Fruit fly (Drosophila melanogaster) whole organism, embryonic: ENCODE measurements around the gene AANATL3.
A peak's percentile ranks its signal among the peaks of the same experiment; 100 is the strongest.

Experiments used
- Adf1 ChIP-seq: fragments of 200-800 bp; sonication (Bioruptor generic); IDR thresholded peaks from 2 replicates; pipeline ENCODE4 v1.3.6; 2022; ENCODE audit warnings: missing biosample characterization, missing genetic modification characterization
- Asciz ChIP-seq: fragments of 200-800 bp; sonication (Bioruptor generic); optimal IDR thresholded peaks from 2 replicates; lab custom pipeline; 2017; ENCODE audit warnings: missing biosample characterization, mild to moderate bottlenecking, missing genetic modification characterization, missing genetic modification reagents
- B-H1 ChIP-seq: fragments of 200-800 bp; sonication (Bioruptor generic); IDR thresholded peaks from 3 replicates; pipeline ENCODE4 v1.3.6; 2022; ENCODE audit warnings: missing biosample characterization, missing genetic modification characterization
- Bgb ChIP-seq: fragments of 200-800 bp; sonication (Bioruptor generic); IDR thresholded peaks from 2 replicates; pipeline ENCODE4 v1.3.6; 2022; ENCODE audit warnings: missing biosample characterization, missing genetic modification characterization; ENCODE audit not compliant: partially characterized antibody
- C15 ChIP-seq: fragments of 200-800 bp; sonication (Bioruptor generic); IDR thresholded peaks from 3 replicates; pipeline ENCODE4 v1.3.6; 2022; ENCODE audit warnings: missing biosample characterization, missing genetic modification characterization
- CG13287 ChIP-seq: fragments of 200-800 bp; sonication (Bioruptor generic); IDR thresholded peaks from 2 replicates; pipeline ENCODE4 v1.3.6; 2022; ENCODE audit warnings: missing biosample characterization, missing genetic modification characterization; ENCODE audit not compliant: partially characterized antibody
- CG14441 ChIP-seq: fragments of 200-800 bp; sonication (Bioruptor generic); IDR thresholded peaks from 2 replicates; pipeline ENCODE4 v1.3.6; 2022; ENCODE audit warnings: missing biosample characterization, missing genetic modification characterization
- CG18599 ChIP-seq: fragments of 200-800 bp; sonication (Bioruptor generic); optimal IDR thresholded peaks from 3 replicates; lab custom pipeline; 2017; ENCODE audit warnings: missing biosample characterization, missing genetic modification characterization, mild to moderate bottlenecking, moderate library complexity, missing genetic modification reagents
- CG2199 ChIP-seq: fragments of 200-800 bp; sonication (Bioruptor generic); IDR thresholded peaks from 3 replicates; pipeline ENCODE4 v1.3.6; 2022; ENCODE audit warnings: missing biosample characterization, missing genetic modification characterization
- CG2712 ChIP-seq: fragments of 200-800 bp; optimal IDR thresholded peaks from 3 replicates; lab custom pipeline; 2019; ENCODE audit warnings: missing biosample characterization, mild to moderate bottlenecking, missing genetic modification characterization, moderate library complexity
- CG34376 ChIP-seq: fragments of 200-800 bp; sonication (Bioruptor generic); optimal IDR thresholded peaks from 2 replicates; lab custom pipeline; 2018; ENCODE audit warnings: missing biosample characterization, mild to moderate bottlenecking, missing genetic modification characterization
- CG4707 ChIP-seq: fragments of 200-800 bp; sonication (Bioruptor generic); optimal IDR thresholded peaks from 2 replicates; lab custom pipeline; 2018; ENCODE audit warnings: missing biosample characterization, mild to moderate bottlenecking, missing genetic modification characterization, moderate library complexity
- CG5180 ChIP-seq: fragments of 200-800 bp; sonication (Bioruptor generic); optimal IDR thresholded peaks from 3 replicates; lab custom pipeline; 2017; ENCODE audit warnings: missing biosample characterization, missing genetic modification characterization, mild to moderate bottlenecking, moderate library complexity, missing genetic modification reagents
- CG6254 ChIP-seq: fragments of 200-800 bp; sonication (Bioruptor generic); optimal IDR thresholded peaks from 3 replicates; lab custom pipeline; 2017; ENCODE audit warnings: mild to moderate bottlenecking, missing biosample characterization, missing genetic modification reagents, missing genetic modification characterization
- CG6654 ChIP-seq: fragments of 200-800 bp; sonication (Bioruptor generic); optimal IDR thresholded peaks from 2 replicates; lab custom pipeline; 2017; ENCODE audit warnings: missing biosample characterization, mild to moderate bottlenecking, missing genetic modification characterization
- CG7928 ChIP-seq: fragments of 200-800 bp; sonication (Bioruptor generic); optimal IDR thresholded peaks from 2 replicates; lab custom pipeline; 2017; ENCODE audit warnings: missing biosample characterization, mild to moderate bottlenecking, missing genetic modification characterization
- CG9797 ChIP-seq: fragments of 200-800 bp; sonication (Bioruptor generic); optimal IDR thresholded peaks from 3 replicates; lab custom pipeline; 2018; ENCODE audit warnings: missing biosample characterization, mild to moderate bottlenecking, missing genetic modification characterization
- CkIIα-i1 ChIP-seq: fragments of 200-800 bp; sonication (Bioruptor generic); IDR thresholded peaks from 2 replicates; pipeline ENCODE4 v1.3.6; 2022; ENCODE audit warnings: missing biosample characterization, missing genetic modification characterization
- Dad ChIP-seq: fragments of 200-800 bp; sonication (Bioruptor generic); optimal IDR thresholded peaks from 3 replicates; lab custom pipeline; 2016; ENCODE audit warnings: missing biosample characterization, missing genetic modification characterization
- E2f2 ChIP-seq: fragments of 200-800 bp; sonication (Bioruptor generic); IDR thresholded peaks from 2 replicates; pipeline ENCODE4 v1.3.6; 2022; ENCODE audit warnings: missing biosample characterization, missing genetic modification characterization
- GATAe ChIP-seq: fragments of 200-800 bp; sonication (Bioruptor generic); conservative IDR thresholded peaks from 2 replicates; pipeline ENCODE4 v1.3.6; 2022; ENCODE audit warnings: missing biosample characterization, missing genetic modification characterization
- Hr39 ChIP-seq: fragments of >200 bp; optimal IDR thresholded peaks from 2 replicates; lab custom pipeline; 2017
- Med ChIP-seq: fragments of 200-800 bp; sonication (Bioruptor generic); peaks from one replicate; lab custom pipeline; 2016; ENCODE audit warnings: missing biosample characterization, missing genetic modification characterization, mild to moderate bottlenecking, inconsistent platforms, moderate library complexity
- Nf-YC ChIP-seq: fragments of 200-800 bp; optimal IDR thresholded peaks from 3 replicates; lab custom pipeline; 2019; ENCODE audit warnings: missing biosample characterization, mild to moderate bottlenecking, missing genetic modification characterization, moderate library complexity
- Oli ChIP-seq: fragments of 200-800 bp; sonication (Bioruptor generic); optimal IDR thresholded peaks from 2 replicates; lab custom pipeline; 2018; ENCODE audit warnings: missing biosample characterization, mild to moderate bottlenecking, missing genetic modification characterization, moderate library complexity
- PHDP ChIP-seq: fragments of 200-800 bp; sonication (Bioruptor generic); optimal IDR thresholded peaks from 3 replicates; lab custom pipeline; 2018; ENCODE audit warnings: missing biosample characterization, mild to moderate bottlenecking, missing genetic modification characterization, moderate library complexity
- Pdp1 ChIP-seq, 2 experiments: fragments of 200-800 bp; sonication (Bioruptor generic); optimal IDR thresholded peaks; 3 replicates each; lab custom pipeline; 2016; ENCODE audit warnings: missing biosample characterization in 2 of 2, missing genetic modification characterization in 2 of 2, mild to moderate bottlenecking in 1 of 2, moderate library complexity in 1 of 2
- Ptx1 ChIP-seq: fragments of 200-800 bp; sonication (Bioruptor generic); IDR thresholded peaks from 2 replicates; pipeline ENCODE4 v1.3.6; 2022; ENCODE audit warnings: missing biosample characterization, missing genetic modification characterization
- Taf1 ChIP-seq: fragments of 200-800 bp; sonication (Bioruptor generic); IDR thresholded peaks from 2 replicates; pipeline ENCODE4 v1.3.6; 2022; ENCODE audit warnings: missing biosample characterization, missing genetic modification characterization
- bab2 ChIP-seq: fragments of 200-800 bp; sonication (Bioruptor generic); optimal IDR thresholded peaks from 2 replicates; lab custom pipeline; 2016; ENCODE audit warnings: missing biosample characterization, missing genetic modification characterization
- ci ChIP-seq: fragments of 200-800 bp; sonication (Bioruptor generic); IDR thresholded peaks from 3 replicates; pipeline ENCODE4 v1.3.6; 2022; ENCODE audit warnings: missing biosample characterization, missing genetic modification characterization
- corto ChIP-seq: fragments of 200-800 bp; sonication (Bioruptor generic); optimal IDR thresholded peaks from 2 replicates; lab custom pipeline; 2016; ENCODE audit warnings: missing biosample characterization, mild to moderate bottlenecking, missing genetic modification characterization, moderate library complexity
- dmrt11E ChIP-seq: fragments of 200-800 bp; sonication (Bioruptor generic); optimal IDR thresholded peaks from 3 replicates; lab custom pipeline; 2018; ENCODE audit warnings: missing biosample characterization, mild to moderate bottlenecking, missing genetic modification characterization, moderate library complexity
- exex ChIP-seq: fragments of 200-800 bp; sonication (Bioruptor generic); optimal IDR thresholded peaks from 4 replicates; lab custom pipeline; 2018; ENCODE audit warnings: missing biosample characterization, mild to moderate bottlenecking, missing genetic modification characterization, moderate library complexity
- ftz-f1 ChIP-seq: fragments of 200-800 bp; sonication (Bioruptor generic); optimal IDR thresholded peaks from 2 replicates; lab custom pipeline; 2016; ENCODE audit warnings: missing biosample characterization, missing genetic modification characterization
- hbn ChIP-seq: fragments of 200-800 bp; sonication (Bioruptor generic); IDR thresholded peaks from 2 replicates; pipeline ENCODE4 v1.3.6; 2022; ENCODE audit warnings: missing biosample characterization, missing genetic modification characterization; ENCODE audit not compliant: partially characterized antibody
- inv ChIP-seq: fragments of 200-800 bp; sonication (Bioruptor generic); IDR thresholded peaks from 2 replicates; pipeline ENCODE4 v1.3.6; 2022; ENCODE audit warnings: missing biosample characterization, missing genetic modification characterization; ENCODE audit not compliant: partially characterized antibody
- mirr ChIP-seq: fragments of 200-800 bp; sonication (Bioruptor generic); optimal IDR thresholded peaks from 3 replicates; lab custom pipeline; 2018; ENCODE audit warnings: missing biosample characterization, mild to moderate bottlenecking, missing genetic modification characterization
- nerfin-1 ChIP-seq: fragments of 200-800 bp; sonication (Bioruptor generic); optimal IDR thresholded peaks from 3 replicates; lab custom pipeline; 2019; ENCODE audit warnings: missing biosample characterization, mild to moderate bottlenecking, missing genetic modification characterization, moderate library complexity
- odd ChIP-seq: fragments of 200-800 bp; sonication (Bioruptor generic); optimal IDR thresholded peaks from 2 replicates; lab custom pipeline; 2017; ENCODE audit warnings: missing biosample characterization, mild to moderate bottlenecking, missing genetic modification characterization
- pzg ChIP-seq: fragments of 200-800 bp; sonication (Bioruptor generic); optimal IDR thresholded peaks from 3 replicates; lab custom pipeline; 2018; ENCODE audit warnings: missing biosample characterization, mild to moderate bottlenecking, missing genetic modification characterization, moderate library complexity
- sima ChIP-seq: fragments of 200-800 bp; sonication (Bioruptor generic); optimal IDR thresholded peaks from 2 replicates; lab custom pipeline; 2016; ENCODE audit warnings: missing biosample characterization, missing genetic modification characterization
- sug ChIP-seq: fragments of 200-800 bp; optimal IDR thresholded peaks from 2 replicates; lab custom pipeline; 2019; ENCODE audit warnings: missing biosample characterization, mild to moderate bottlenecking, missing genetic modification characterization, moderate library complexity
- tio ChIP-seq: fragments of 200-800 bp; sonication (Bioruptor generic); optimal IDR thresholded peaks from 2 replicates; lab custom pipeline; 2017; ENCODE audit warnings: missing biosample characterization, missing genetic modification characterization, inconsistent platforms
- tx ChIP-seq: fragments of 200-800 bp; sonication (Bioruptor generic); optimal IDR thresholded peaks from 2 replicates; lab custom pipeline; 2016; ENCODE audit warnings: missing biosample characterization, missing genetic modification characterization
- unc-4 ChIP-seq: fragments of 200-800 bp; sonication (Bioruptor generic); IDR thresholded peaks from 2 replicates; pipeline ENCODE4 v1.3.6; 2022; ENCODE audit warnings: missing biosample characterization, missing genetic modification characterization; ENCODE audit not compliant: partially characterized antibody

The AANATL3 gene

dm6 chr2L:20074388-20074787 lies 48.8 kb upstream of the AANATL3 start:
- TF ChIP-seq nerfin-1 (tag; lab: Kevin White, UChicago): no peak
- TF ChIP-seq corto: no peak
- no peak for TF ChIP-seq bab2 (GFP tag; lab: Kevin White, UChicago)
- TF ChIP-seq CG14441 (GFP tag; lab: Robert Waterston, UW): no peak
- peak; percentile 75 for TF ChIP-seq mirr (GFP tag; lab: Kevin White, UChicago)
- no peak for TF ChIP-seq inv (GFP tag; lab: Robert Waterston, UW)
- peak; percentile 53 for TF ChIP-seq exex (tag; lab: Kevin White, UChicago)
- TF ChIP-seq CG18599: no peak
- TF ChIP-seq CG6654 (GFP tag; lab: Kevin White, UChicago): no peak
- no peak for TF ChIP-seq tx (GFP tag; lab: Kevin White, UChicago)
- no peak for TF ChIP-seq tio (GFP tag; lab: Kevin White, UChicago)
- no peak for TF ChIP-seq hbn (GFP tag; lab: Robert Waterston, UW)
- TF ChIP-seq PHDP (tag; lab: Kevin White, UChicago): no peak
- TF ChIP-seq CG2199 (GFP tag; lab: Robert Waterston, UW): 0 out of 3 replicates have a peak, but pooled peaks have one; percentile 8
- TF ChIP-seq pzg (GFP tag; lab: Kevin White, UChicago): no peak
- TF ChIP-seq CG2712 (tag; lab: Kevin White, UChicago): no peak
- no peak for TF ChIP-seq unc-4 (GFP tag; lab: Robert Waterston, UW)
- no peak for TF ChIP-seq CG9797 (GFP tag; lab: Kevin White, UChicago)
- TF ChIP-seq Pdp1 (GFP tag; optimal IDR thresholded peaks at IDR 0.05; lab: Kevin White, UChicago): peak in 1 of 2 experiments; percentile 3
- peak; percentile 42 for TF ChIP-seq ftz-f1 (GFP tag; lab: Kevin White, UChicago)
- TF ChIP-seq C15 (GFP tag; lab: Robert Waterston, UW): no peak
- peak; percentile 62 for TF ChIP-seq CG34376 (GFP tag; lab: Kevin White, UChicago)
- no peak for TF ChIP-seq sima (GFP tag; lab: Kevin White, UChicago)
- peak; percentile 59 for TF ChIP-seq sug (tag; lab: Kevin White, UChicago)
- no peak for TF ChIP-seq odd (GFP tag; lab: Kevin White, UChicago)
- TF ChIP-seq CG13287 (GFP tag; lab: Robert Waterston, UW): no peak
- TF ChIP-seq Taf1 (GFP tag; lab: Robert Waterston, UW): no peak
- no peak for TF ChIP-seq CG7928
- no peak for TF ChIP-seq Dad (GFP tag; lab: Kevin White, UChicago)
- TF ChIP-seq, all 482 proteins: peak for 7

- peak; percentile 18 for TF ChIP-seq Med
- no peak for TF ChIP-seq ci (GFP tag; lab: Robert Waterston, UW)
These were observed 46.5 kb upstream of the AANATL3 start, which contains the start of gene CG10730 for dm6 chr2L:20072095-20072494. Gene CG10730, minus strand, starts transcription at chr2L:20072195.

dm6 chr2L:20069158-20070016 lies 43.8 kb upstream of the AANATL3 start:
- 0 out of 2 replicates have a peak, but pooled peaks have one; percentile 19 for TF ChIP-seq GATAe (GFP tag; lab: Robert Waterston, UW)
- TF ChIP-seq CG34376 (GFP tag; lab: Kevin White, UChicago): peak; percentile 70
- TF ChIP-seq CG4707: no peak
- peak; percentile 48 for TF ChIP-seq Nf-YC (tag; lab: Kevin White, UChicago)
- peak; percentile 36 for TF ChIP-seq CG5180 (GFP tag; lab: Kevin White, UChicago)
- no peak for TF ChIP-seq Oli (tag; lab: Kevin White, UChicago)
- TF ChIP-seq CkIIα-i1 (GFP tag; lab: Robert Waterston, UW): no peak
- TF ChIP-seq Adf1 (GFP tag; lab: Robert Waterston, UW): no peak
- no peak for TF ChIP-seq Asciz (GFP tag; lab: Kevin White, UChicago)
- no peak for TF ChIP-seq Ptx1
- TF ChIP-seq E2f2 (GFP tag; lab: Robert Waterston, UW): no peak
- TF ChIP-seq Hr39 (lab: Kevin White, UChicago): no peak
- TF ChIP-seq dmrt11E: peak; percentile 6
- TF ChIP-seq B-H1 (GFP tag; lab: Robert Waterston, UW): no peak
- no peak for TF ChIP-seq Bgb (GFP tag; lab: Robert Waterston, UW)
- no peak for TF ChIP-seq CG6254 (GFP tag; lab: Kevin White, UChicago)
- peak; percentile 5 for TF ChIP-seq Med
